Fruit fly (Drosophila melanogaster): ENCODE results near the gene CG4887.

CG4887 gene

dm6 chr2L:1147656-1148055, 25.2 kb upstream of the CG4887 start (continued):
- TF ChIP-seq CG9437 (GFP tag; optimal IDR thresholded peaks at IDR 0.05) (no peak), Ets97D (GFP tag; optimal IDR thresholded peaks at IDR 0.05) (no peak), CG10979 (tag; optimal IDR thresholded peaks at IDR 0.05) (no peak), sens (GFP tag) (peak; percentile 16), CG12155 (GFP tag; optimal IDR thresholded peaks at IDR 0.05) (no peak), kay (GFP tag; optimal IDR thresholded peaks at IDR 0.05) (no peak), Opbp (GFP tag; IDR thresholded peaks at IDR 0.05; ENCODE audit: partially characterized antibody) (no peak), CG9817 (tag; optimal IDR thresholded peaks at IDR 0.05) (no peak), tna (GFP tag; IDR thresholded peaks at IDR 0.05; ENCODE audit: partially characterized antibody) (peak; percentile 50; the same call in 1 of the 2 replicates), Sin3A (optimal IDR thresholded peaks at IDR 0.05) (peak; percentile 3), grn (GFP tag; optimal IDR thresholded peaks at IDR 0.05) (no peak), CG6272 (GFP tag; IDR thresholded peaks at IDR 0.05) (no peak), CG1603 (tag; optimal IDR thresholded peaks at IDR 0.05) (no peak), da (GFP tag; optimal IDR thresholded peaks at IDR 0.05) (no peak), bab2 (GFP tag; optimal IDR thresholded peaks at IDR 0.05) (no peak), shn (GFP tag; optimal IDR thresholded peaks at IDR 0.05) (no peak), phol (tag; optimal IDR thresholded peaks at IDR 0.05) (no peak), Rx (GFP tag; IDR thresholded peaks at IDR 0.05) (no peak), CG1832 (GFP tag; optimal IDR thresholded peaks at IDR 0.05) (no peak), CG15269 (tag; optimal IDR thresholded peaks at IDR 0.05) (no peak), HLH4C (GFP tag; IDR thresholded peaks at IDR 0.05; ENCODE audit: partially characterized antibody) (peak; percentile 72), CG30431 (GFP tag; optimal IDR thresholded peaks at IDR 0.05) (no peak), sna (GFP tag; IDR thresholded peaks at IDR 0.05; ENCODE audit: partially characterized antibody) (peak; percentile 53), sd (tag; optimal IDR thresholded peaks at IDR 0.05) (no peak), CG13287 (GFP tag; IDR thresholded peaks at IDR 0.05; ENCODE audit: partially characterized antibody) (peak; percentile 78), BEAF-32 (GFP tag; optimal IDR thresholded peaks at IDR 0.05) (peak; percentile 47), Doc3 (GFP tag; IDR thresholded peaks at IDR 0.05; ENCODE audit: partially characterized antibody) (peak; percentile 44; the same call in 2 of the 3 replicates)

- TF ChIP-seq sob (GFP tag; IDR thresholded peaks at IDR 0.05) (peak; percentile 70), Drgx (GFP tag; IDR thresholded peaks at IDR 0.05) (0 out of 2 replicates have a peak, but pooled peaks have one; percentile 34), Side (GFP tag; optimal IDR thresholded peaks at IDR 0.05) (peak; percentile 63), CG9817 (tag; optimal IDR thresholded peaks at IDR 0.05) (no peak), ara (GFP tag; IDR thresholded peaks at IDR 0.05) (peak; percentile 9; the same call in 1 of the 2 replicates), MESR4 (GFP tag; optimal IDR thresholded peaks at IDR 0.05) (peak; percentile 78), CG8478 (optimal IDR thresholded peaks at IDR 0.05) (no peak), bsh (GFP tag; optimal IDR thresholded peaks at IDR 0.05) (peak in 1 of 2 experiments; percentile 28), dimm (GFP tag; IDR thresholded peaks at IDR 0.05) (no peak), amos (GFP tag; IDR thresholded peaks at IDR 0.05; ENCODE audit: partially characterized antibody) (peak; percentile 87), CG10654 (GFP tag; optimal IDR thresholded peaks at IDR 0.05) (peak; percentile 21), GATAe (GFP tag; conservative IDR thresholded peaks at IDR 0.05) (no peak), Trl (optimal IDR thresholded peaks at IDR 0.05) (no peak), Trl (GFP tag; optimal IDR thresholded peaks at IDR 0.05) (peak; percentile 58), CG18599 (GFP tag; optimal IDR thresholded peaks at IDR 0.05) (peak; percentile 32), CG10959 (GFP tag; IDR thresholded peaks at IDR 0.05) (no peak), CG1832 (GFP tag; optimal IDR thresholded peaks at IDR 0.05) (no peak), CG1233 (GFP tag; optimal IDR thresholded peaks at IDR 0.05) (no peak), CG12236 (GFP tag; optimal IDR thresholded peaks at IDR 0.05) (no peak), CG1603 (tag; optimal IDR thresholded peaks at IDR 0.05) (no peak), MBD-R2 (GFP tag; IDR thresholded peaks at IDR 0.05) (peak; percentile 97), Vsx1 (GFP tag; optimal IDR thresholded peaks at IDR 0.05) (no peak), slp2 (GFP tag; optimal IDR thresholded peaks at IDR 0.05) (no peak), ap (GFP tag; IDR thresholded peaks at IDR 0.05) (no peak), NfI (GFP tag; optimal IDR thresholded peaks at IDR 0.05) (peak; percentile 51), CG34224 (GFP tag; IDR thresholded peaks at IDR 0.05; ENCODE audit: partially characterized antibody) (peak; percentile 99), Lim3 (GFP tag; IDR thresholded peaks at IDR 0.05) (no peak), Bteb2 (GFP tag; optimal IDR thresholded peaks at IDR 0.05) (peak; percentile 32)
Measured at dm6 chr2L:1150554-1150953, 22.3 kb upstream of the CG4887 start, which contains the start of the genes Tfb4 and Vps29. TSS of gene Tfb4 (minus strand) at chr2L:1150677. TSS of gene Vps29 (plus strand) at chr2L:1150766.
